Worm (Caenorhabditis elegans) whole organism, young adult: ENCODE data around the gene R13H7.2.

Experiments
- B0035.1 ChIP-seq: sonication (generic microtip); optimal IDR thresholded peaks from 2 replicates; lab custom pipeline; 2016; ENCODE audit warnings: missing genetic modification characterization, mild to moderate bottlenecking, missing compliant biosample characterization, missing genotype, missing genetic modification reagents
- B0261.1 ChIP-seq: sonication (generic microtip); optimal IDR thresholded peaks from 2 replicates; lab custom pipeline; 2016; ENCODE audit warnings: mild to moderate bottlenecking, missing genetic modification characterization, moderate library complexity, missing compliant biosample characterization
- C06A6.2 ChIP-seq: fragments of 200-800 bp; sonication (Bioruptor generic); conservative IDR thresholded peaks from 2 replicates; pipeline ENCODE4 v1.3.6; 2022; ENCODE audit warnings: missing genetic modification characterization, missing compliant biosample characterization
- C17E4.6 ChIP-seq: fragments of 200-800 bp; sonication (Bioruptor generic); IDR thresholded peaks from 2 replicates; pipeline ENCODE4 v1.3.6; 2022; ENCODE audit warnings: missing genetic modification reagents, missing genetic modification characterization, missing compliant biosample characterization
- F10E7.11 ChIP-seq: sonication (generic microtip); optimal IDR thresholded peaks from 2 replicates; lab custom pipeline; 2017; ENCODE audit warnings: mild to moderate bottlenecking, missing genetic modification characterization, moderate library complexity, missing compliant biosample characterization
- F49E8.2 ChIP-seq: sonication (generic microtip); optimal IDR thresholded peaks from 3 replicates; lab custom pipeline; 2017; ENCODE audit warnings: missing genetic modification characterization, mild to moderate bottlenecking, missing compliant biosample characterization, antibody characterized with exemption, moderate library complexity; ENCODE audit not compliant: insufficient read depth
- F55B11.4 ChIP-seq: sonication (generic microtip); optimal IDR thresholded peaks from 2 replicates; lab custom pipeline; 2016; ENCODE audit warnings: missing compliant biosample characterization, missing genetic modification characterization, borderline replicate concordance; ENCODE audit not compliant: insufficient read depth
- F57A8.1 ChIP-seq: fragments of 200-800 bp; sonication (Bioruptor generic); optimal IDR thresholded peaks from 2 replicates; lab custom pipeline; 2018; ENCODE audit warnings: mild to moderate bottlenecking, missing genetic modification characterization, moderate library complexity, missing compliant biosample characterization
- K12H6.12 ChIP-seq: fragments of 200-800 bp; sonication (Bioruptor generic); optimal IDR thresholded peaks from 2 replicates; lab custom pipeline; 2018; ENCODE audit warnings: mild to moderate bottlenecking, missing genetic modification characterization, missing compliant biosample characterization
- Y53F4B.3 ChIP-seq: fragments of 200-800 bp; sonication (Bioruptor generic); IDR thresholded peaks from 2 replicates; pipeline ENCODE4 v1.3.6; 2022; ENCODE audit warnings: missing genetic modification reagents, missing genetic modification characterization, missing compliant biosample characterization
- Y56A3A.18 ChIP-seq: fragments of 200-800 bp; sonication (Bioruptor generic); IDR thresholded peaks from 2 replicates; pipeline ENCODE4 v1.3.6; 2022; ENCODE audit warnings: missing genetic modification reagents, missing genetic modification characterization, missing compliant biosample characterization
- Y79H2A.3 ChIP-seq: fragments of 200-800 bp; sonication (Bioruptor generic); conservative IDR thresholded peaks from 2 replicates; pipeline ENCODE4 v1.3.6; 2022; ENCODE audit warnings: missing genetic modification reagents, missing genetic modification characterization, missing compliant biosample characterization
- atf-7 ChIP-seq: sonication (generic microtip); optimal IDR thresholded peaks from 2 replicates; lab custom pipeline; 2017; ENCODE audit warnings: mild to moderate bottlenecking, missing genetic modification characterization, missing compliant biosample characterization
- ccch-3 ChIP-seq: fragments of 200-800 bp; sonication (Bioruptor generic); optimal IDR thresholded peaks from 2 replicates; lab custom pipeline; 2018; ENCODE audit warnings: mild to moderate bottlenecking, missing genetic modification characterization, missing compliant biosample characterization
- ceh-100 ChIP-seq: fragments of 200-800 bp; sonication (Bioruptor generic); IDR thresholded peaks from 2 replicates; pipeline ENCODE4 v1.3.6; 2022; ENCODE audit warnings: missing genetic modification reagents, missing genetic modification characterization, missing compliant biosample characterization
- ceh-40 ChIP-seq: fragments of 200-800 bp; sonication (Bioruptor generic); IDR thresholded peaks from 2 replicates; pipeline ENCODE4 v1.3.6; 2022; ENCODE audit warnings: missing genetic modification characterization, missing compliant biosample characterization
- ceh-91 ChIP-seq: fragments of 200-800 bp; sonication (Bioruptor generic); IDR thresholded peaks from 2 replicates; pipeline ENCODE4 v1.3.6; 2022; ENCODE audit warnings: missing genetic modification reagents, missing genetic modification characterization, missing compliant biosample characterization
- efl-1 ChIP-seq: fragments of 150-350 bp; optimal IDR thresholded peaks from 2 replicates; lab custom pipeline; 2014; ENCODE audit warnings: missing biosample characterization, missing genetic modification reagents, missing genetic modification characterization
- ets-4 ChIP-seq: fragments of 200-800 bp; sonication (Bioruptor generic); optimal IDR thresholded peaks from 2 replicates; lab custom pipeline; 2018; ENCODE audit warnings: mild to moderate bottlenecking, missing genetic modification characterization, missing compliant biosample characterization
- fkh-3 ChIP-seq: sonication (generic microtip); optimal IDR thresholded peaks from 2 replicates; lab custom pipeline; 2016; ENCODE audit warnings: mild to moderate bottlenecking, missing genetic modification characterization, missing compliant biosample characterization
- him-1 ChIP-seq: sonication (generic microtip); optimal IDR thresholded peaks from 2 replicates; lab custom pipeline; 2016; ENCODE audit warnings: missing genotype, missing genetic modification reagents, missing genetic modification characterization, missing compliant biosample characterization
- hlh-26 ChIP-seq: fragments of 200-800 bp; sonication (Bioruptor generic); conservative IDR thresholded peaks from 2 replicates; pipeline ENCODE4 v1.3.6; 2022; ENCODE audit warnings: missing genetic modification reagents, missing genetic modification characterization, missing compliant biosample characterization
- hsf-1 ChIP-seq: fragments of 200-800 bp; sonication (Bioruptor generic); IDR thresholded peaks from 2 replicates; pipeline ENCODE4 v1.3.6; 2022; ENCODE audit warnings: missing genetic modification reagents, missing genetic modification characterization, missing compliant biosample characterization
- madf-8 ChIP-seq: fragments of 200-800 bp; sonication (Bioruptor generic); conservative IDR thresholded peaks from 2 replicates; pipeline ENCODE4 v1.3.6; 2022; ENCODE audit warnings: missing genetic modification reagents, missing genetic modification characterization, missing compliant biosample characterization
- mes-4 ChIP-seq: sonication (generic microtip); optimal IDR thresholded peaks from 2 replicates; lab custom pipeline; 2016; ENCODE audit warnings: missing genotype, missing genetic modification characterization, missing compliant biosample characterization
- nfyb-1 ChIP-seq: fragments of 200-800 bp; sonication (Bioruptor generic); IDR thresholded peaks from 2 replicates; pipeline ENCODE4 v1.3.6; 2022; ENCODE audit warnings: missing genetic modification reagents, missing genetic modification characterization, missing compliant biosample characterization
- nhr-179 ChIP-seq: sonication (generic microtip); optimal IDR thresholded peaks from 2 replicates; lab custom pipeline; 2016; ENCODE audit warnings: mild to moderate bottlenecking, missing genetic modification characterization, missing compliant biosample characterization
- nhr-27 ChIP-seq: fragments of 200-800 bp; sonication (Bioruptor generic); optimal IDR thresholded peaks from 2 replicates; lab custom pipeline; 2018; ENCODE audit warnings: mild to moderate bottlenecking, missing genetic modification characterization, moderate library complexity, missing compliant biosample characterization
- nhr-90 ChIP-seq: sonication (generic microtip); optimal IDR thresholded peaks from 2 replicates; lab custom pipeline; 2016; ENCODE audit warnings: missing genotype, mild to moderate bottlenecking, missing genetic modification characterization, missing compliant biosample characterization
- repo-1 ChIP-seq: sonication (generic microtip); optimal IDR thresholded peaks from 2 replicates; lab custom pipeline; 2017; ENCODE audit warnings: mild to moderate bottlenecking, missing genetic modification characterization, missing compliant biosample characterization
- snpc-1.1 ChIP-seq: sonication (generic microtip); optimal IDR thresholded peaks from 2 replicates; lab custom pipeline; 2017; ENCODE audit warnings: missing genetic modification characterization, mild to moderate bottlenecking, missing compliant biosample characterization, antibody characterized with exemption, moderate library complexity, missing genotype, missing genetic modification reagents; ENCODE audit not compliant: insufficient read depth
- snpc-1.3 ChIP-seq: sonication (generic microtip); optimal IDR thresholded peaks from 2 replicates; lab custom pipeline; 2017; ENCODE audit warnings: missing genetic modification characterization, mild to moderate bottlenecking, missing compliant biosample characterization, antibody characterized with exemption, moderate library complexity, missing genotype, missing genetic modification reagents; ENCODE audit not compliant: insufficient read depth
- somi-1 ChIP-seq: fragments of 200-800 bp; sonication (Bioruptor generic); optimal IDR thresholded peaks from 2 replicates; lab custom pipeline; 2018; ENCODE audit warnings: mild to moderate bottlenecking, missing genetic modification characterization, missing compliant biosample characterization
- sptf-2 ChIP-seq: fragments of 200-800 bp; sonication (Bioruptor generic); optimal IDR thresholded peaks from 2 replicates; lab custom pipeline; 2018; ENCODE audit warnings: mild to moderate bottlenecking, missing genetic modification characterization, missing compliant biosample characterization
- unc-62 ChIP-seq: fragments of 150-350 bp; optimal IDR thresholded peaks from 2 replicates; lab custom pipeline; 2014; ENCODE audit warnings: missing biosample characterization, missing genetic modification reagents, missing genetic modification characterization
- ztf-25 ChIP-seq: fragments of 200-800 bp; sonication (Bioruptor generic); IDR thresholded peaks from 2 replicates; pipeline ENCODE4 v1.3.6; 2022; ENCODE audit warnings: missing genetic modification reagents, missing genetic modification characterization, missing compliant biosample characterization
- ztf-3 ChIP-seq: fragments of 200-800 bp; sonication (Bioruptor generic); optimal IDR thresholded peaks from 2 replicates; lab custom pipeline; 2018; ENCODE audit warnings: mild to moderate bottlenecking, missing genetic modification characterization, missing compliant biosample characterization

R13H7.2 gene

DNA sequence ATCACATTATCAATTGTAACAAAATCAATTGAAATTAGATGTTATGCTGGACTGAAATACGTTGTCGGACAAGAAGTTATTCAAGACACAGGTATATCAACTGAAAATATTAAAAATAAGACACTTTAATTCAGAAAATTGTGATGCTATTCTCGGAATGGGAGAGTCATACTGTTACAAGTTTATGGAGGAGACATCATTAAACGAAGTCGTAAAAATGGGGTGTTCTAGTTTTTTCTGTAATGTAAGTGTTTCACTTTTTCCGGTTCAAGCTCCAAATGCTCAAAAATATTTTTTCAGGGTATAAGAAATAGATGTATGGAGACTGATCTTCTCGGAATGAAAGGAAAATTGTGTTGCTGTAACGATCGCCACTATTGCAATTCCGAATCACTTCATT, 54.4 kb downstream of the R13H7.2 start, which contains the start of gene C17H12.37:
Gene C17H12.37, plus strand, starts transcription at position 301 of the 400 bp plus-strand sequence.
- TF ChIP-seq C17E4.6 = no peak
- TF ChIP-seq ceh-91 (GFP tag; lab: Robert Waterston, UW) = no peak
- no peak for TF ChIP-seq hlh-26
- no peak for TF ChIP-seq snpc-1.1 (tag; lab: Kevin White, UChicago)
- TF ChIP-seq F57A8.1 = no peak
- TF ChIP-seq somi-1 = no peak
- no peak for TF ChIP-seq madf-8
- no peak for TF ChIP-seq nfyb-1 (GFP tag; lab: Robert Waterston, UW)
- no peak for TF ChIP-seq F10E7.11 (tag; lab: Kevin White, UChicago)
- no peak for TF ChIP-seq sptf-2 (GFP tag; lab: Kevin White, UChicago)
- no peak for TF ChIP-seq Y53F4B.3
- no peak for TF ChIP-seq K12H6.12 (tag; lab: Kevin White, UChicago)
- TF ChIP-seq F55B11.4 (tag; lab: Kevin White, UChicago) = no peak
- no peak for TF ChIP-seq ccch-3 (GFP tag; lab: Kevin White, UChicago)
- TF ChIP-seq ztf-3 (GFP tag; lab: Kevin White, UChicago) = no peak
- TF ChIP-seq nhr-90 (tag; lab: Kevin White, UChicago) = no peak

DNA sequence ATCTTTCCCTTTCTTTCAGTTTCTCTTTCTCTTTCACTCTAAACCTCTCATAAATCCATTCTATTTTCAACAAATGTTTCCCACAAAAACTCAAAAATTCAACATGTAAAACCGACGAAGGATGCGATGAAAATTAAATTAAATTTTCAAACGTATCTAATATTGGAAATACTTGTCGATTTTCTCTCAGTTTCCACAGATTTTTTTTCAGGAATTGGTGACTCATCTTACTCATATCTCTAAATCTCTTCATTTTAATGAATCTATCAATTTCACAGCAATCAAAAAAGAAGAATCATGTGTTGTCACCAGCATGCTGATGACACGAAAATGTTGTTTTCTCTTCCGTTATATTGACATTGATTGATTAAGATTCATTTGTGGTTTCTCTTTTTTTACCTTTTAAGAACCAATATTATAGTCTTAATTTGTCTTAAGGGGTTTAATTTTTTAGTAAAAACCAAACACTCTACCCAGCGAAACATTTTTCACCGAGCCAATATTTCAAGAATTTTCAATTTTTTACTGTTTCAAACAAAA, 55.3 kb downstream of the R13H7.2 start:
- TF ChIP-seq ceh-40 (GFP tag; lab: Robert Waterston, UW) (no peak), C06A6.2 (GFP tag; lab: Robert Waterston, UW) (no peak), hsf-1 (GFP tag; lab: Robert Waterston, UW) (no peak), B0261.1 (tag; lab: Kevin White, UChicago) (no peak), repo-1 (no peak)

DNA sequence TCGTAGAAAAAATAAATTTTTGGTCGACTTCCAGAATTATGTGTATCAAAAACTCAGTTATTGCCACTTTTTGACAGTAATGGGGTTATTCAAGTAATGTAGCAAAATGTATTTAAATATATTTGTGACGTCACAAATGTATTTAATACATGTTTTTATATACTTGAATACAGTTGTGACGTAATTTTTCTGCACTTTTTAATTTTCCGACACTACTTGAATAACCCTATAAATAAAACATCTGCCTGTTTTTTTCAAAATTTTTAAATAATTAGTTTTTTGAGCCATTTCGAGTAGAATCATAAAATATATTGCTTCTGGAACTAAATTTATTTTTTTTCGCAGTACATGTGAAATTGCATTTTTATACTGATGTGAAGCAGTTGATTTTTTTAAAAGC, 55.9 kb downstream of the R13H7.2 start:
- TF ChIP-seq C06A6.2 (GFP tag; lab: Robert Waterston, UW) (no peak), nhr-179 (no peak), atf-7 (tag; lab: Kevin White, UChicago) (no peak), F49E8.2 (tag; lab: Kevin White, UChicago) (no peak), B0035.1 (tag; lab: Kevin White, UChicago) (no peak), hsf-1 (GFP tag; lab: Robert Waterston, UW) (no peak), nhr-90 (tag; lab: Kevin White, UChicago) (no peak), ztf-25 (no peak), Y79H2A.3 (no peak), mes-4 (no peak), ets-4 (no peak), nhr-27 (tag; lab: Kevin White, UChicago) (no peak), him-1 (tag; lab: Kevin White, UChicago) (no peak), snpc-1.3 (tag; lab: Kevin White, UChicago) (no peak), Y56A3A.18 (GFP tag; lab: Robert Waterston, UW) (no peak), fkh-3 (tag; lab: Kevin White, UChicago) (no peak), ceh-100 (GFP tag; lab: Robert Waterston, UW) (no peak), efl-1 (GFP tag; lab: Kevin White, UChicago) (no peak), unc-62 (no peak)
